Fruit fly (Drosophila melanogaster) whole organism, prepupa: ENCODE results near the gene Ir10a.

Experiments
- CG11762 ChIP-seq: fragments of 200-800 bp; sonication (Bioruptor generic); optimal IDR thresholded peaks from 3 replicates; lab custom pipeline; 2016; ENCODE audit warnings: missing biosample characterization, missing genetic modification characterization; ENCODE audit not compliant: insufficient read depth
- CG11902 ChIP-seq: fragments of 200-800 bp; sonication (Bioruptor generic); optimal IDR thresholded peaks from 3 replicates; lab custom pipeline; 2016; ENCODE audit warnings: missing biosample characterization, missing genetic modification characterization
- CG3032 ChIP-seq: fragments of 200-800 bp; optimal IDR thresholded peaks from 2 replicates; lab custom pipeline; 2019; ENCODE audit warnings: missing biosample characterization, mild to moderate bottlenecking, missing genetic modification characterization, moderate library complexity
- CG32006 ChIP-seq: fragments of 200-800 bp; sonication (Bioruptor generic); optimal IDR thresholded peaks from 3 replicates; lab custom pipeline; 2017; ENCODE audit warnings: missing biosample characterization, mild to moderate bottlenecking, missing genetic modification characterization
- CG3919 ChIP-seq: fragments of 200-800 bp; sonication (Bioruptor generic); optimal IDR thresholded peaks from 3 replicates; lab custom pipeline; 2016; ENCODE audit warnings: missing biosample characterization, missing genetic modification characterization
- CG6163 ChIP-seq: fragments of 200-800 bp; sonication (Bioruptor generic); IDR thresholded peaks from 3 replicates; pipeline ENCODE4 v1.3.6; 2022; ENCODE audit warnings: missing biosample characterization, missing genetic modification characterization
- CG6808 ChIP-seq: fragments of 200-800 bp; sonication (Bioruptor generic); optimal IDR thresholded peaks from 3 replicates; lab custom pipeline; 2017; ENCODE audit warnings: missing biosample characterization, missing genetic modification characterization, mild to moderate bottlenecking, moderate library complexity, missing genetic modification reagents
- CG8632 ChIP-seq: fragments of 200-800 bp; sonication (Bioruptor generic); optimal IDR thresholded peaks from 3 replicates; lab custom pipeline; 2016; ENCODE audit warnings: missing biosample characterization, missing genetic modification characterization
- Eip78C ChIP-seq: fragments of 200-800 bp; sonication (Bioruptor generic); peaks from one replicate; lab custom pipeline; 2016; ENCODE audit warnings: missing biosample characterization, missing genetic modification characterization
- Ets96B ChIP-seq: fragments of 200-800 bp; optimal IDR thresholded peaks from 2 replicates; lab custom pipeline; 2019; ENCODE audit warnings: missing biosample characterization, mild to moderate bottlenecking, missing genetic modification characterization, moderate library complexity
- Gug ChIP-seq: fragments of 200-800 bp; sonication (Bioruptor generic); IDR thresholded peaks from 2 replicates; pipeline ENCODE4 v1.3.6; 2022; ENCODE audit warnings: missing biosample characterization, missing genetic modification characterization
- Hr38 ChIP-seq: sonication (Bioruptor generic); optimal IDR thresholded peaks from 2 replicates; lab custom pipeline; 2016; ENCODE audit warnings: missing biosample characterization, missing genetic modification characterization
- Lpt ChIP-seq: fragments of 200-800 bp; sonication (Bioruptor generic); optimal IDR thresholded peaks from 3 replicates; lab custom pipeline; 2016; ENCODE audit warnings: missing biosample characterization, missing genetic modification characterization
- Met ChIP-seq: fragments of 200-800 bp; sonication (Bioruptor generic); optimal IDR thresholded peaks from 3 replicates; lab custom pipeline; 2016; ENCODE audit warnings: missing biosample characterization, missing genetic modification characterization
- Smox ChIP-seq: fragments of 200-800 bp; sonication (Bioruptor generic); optimal IDR thresholded peaks from 3 replicates; lab custom pipeline; 2016; ENCODE audit warnings: missing biosample characterization, missing genetic modification characterization
- Sox102F ChIP-seq: fragments of 200-800 bp; sonication (Bioruptor generic); optimal IDR thresholded peaks from 2 replicates; lab custom pipeline; 2016; ENCODE audit warnings: missing biosample characterization, mild to moderate bottlenecking, missing genetic modification characterization
- Sox14 ChIP-seq: fragments of 200-800 bp; sonication (Bioruptor generic); optimal IDR thresholded peaks from 3 replicates; lab custom pipeline; 2016; ENCODE audit warnings: missing biosample characterization, missing genetic modification characterization
- Sox15 ChIP-seq: fragments of 200-800 bp; sonication (Bioruptor generic); optimal IDR thresholded peaks from 3 replicates; lab custom pipeline; 2016; ENCODE audit warnings: missing biosample characterization, missing genetic modification characterization
- cyc ChIP-seq: fragments of 200-800 bp; sonication (Bioruptor generic); optimal IDR thresholded peaks from 3 replicates; lab custom pipeline; 2016; ENCODE audit warnings: missing biosample characterization, missing genetic modification characterization
- dac ChIP-seq: fragments of 200-800 bp; sonication (Bioruptor generic); optimal IDR thresholded peaks from 2 replicates; lab custom pipeline; 2017; ENCODE audit warnings: missing biosample characterization, mild to moderate bottlenecking, missing genetic modification characterization
- dsx ChIP-seq: fragments of 200-800 bp; optimal IDR thresholded peaks from 3 replicates; lab custom pipeline; 2019; ENCODE audit warnings: missing biosample characterization, mild to moderate bottlenecking, missing genetic modification characterization, moderate library complexity; ENCODE audit not compliant: poor library complexity, severe bottlenecking
- esn ChIP-seq: fragments of 200-800 bp; sonication (Bioruptor generic); optimal IDR thresholded peaks from 2 replicates; lab custom pipeline; 2016; ENCODE audit warnings: missing biosample characterization, mild to moderate bottlenecking, missing genetic modification characterization, moderate library complexity
- fd59A ChIP-seq: fragments of 200-800 bp; sonication (Bioruptor generic); optimal IDR thresholded peaks from 2 replicates; lab custom pipeline; 2017; ENCODE audit warnings: missing biosample characterization, mild to moderate bottlenecking, missing genetic modification characterization, missing genetic modification reagents
- fd85E ChIP-seq: fragments of 200-800 bp; sonication (Bioruptor generic); optimal IDR thresholded peaks from 3 replicates; lab custom pipeline; 2016; ENCODE audit warnings: missing biosample characterization, missing genetic modification characterization
- fkh ChIP-seq: fragments of 200-800 bp; sonication (Bioruptor generic); optimal IDR thresholded peaks from 3 replicates; lab custom pipeline; 2017; ENCODE audit warnings: missing biosample characterization, mild to moderate bottlenecking, missing genetic modification characterization, moderate library complexity
- lz ChIP-seq: fragments of 200-800 bp; sonication (Bioruptor generic); optimal IDR thresholded peaks from 3 replicates; lab custom pipeline; 2016; ENCODE audit warnings: missing biosample characterization, missing genetic modification characterization
- pdm3 ChIP-seq: fragments of 200-800 bp; sonication (Bioruptor generic); optimal IDR thresholded peaks from 3 replicates; lab custom pipeline; 2016; ENCODE audit warnings: missing biosample characterization, missing genetic modification characterization
- salr ChIP-seq, 2 experiments: fragments of 200-800 bp; sonication (Bioruptor generic); optimal IDR thresholded peaks; 3 replicates each; lab custom pipeline; 2016 to 2018; ENCODE audit warnings: missing biosample characterization in 2 of 2, missing genetic modification characterization in 2 of 2, mild to moderate bottlenecking in 1 of 2
- spab ChIP-seq: fragments of 200-800 bp; sonication (Bioruptor generic); optimal IDR thresholded peaks from 2 replicates; lab custom pipeline; 2017; ENCODE audit warnings: missing biosample characterization, mild to moderate bottlenecking, missing genetic modification characterization, missing genetic modification reagents
- svp ChIP-seq: fragments of 200-800 bp; sonication (Bioruptor generic); peaks from one replicate; lab custom pipeline; 2016; ENCODE audit warnings: missing biosample characterization, missing genetic modification characterization
- topi ChIP-seq: fragments of 200-800 bp; sonication (Bioruptor generic); optimal IDR thresholded peaks from 3 replicates; lab custom pipeline; 2016; ENCODE audit warnings: missing biosample characterization, missing genetic modification characterization
- vri ChIP-seq: fragments of 200-800 bp; sonication (Bioruptor generic); optimal IDR thresholded peaks from 3 replicates; lab custom pipeline; 2016; ENCODE audit warnings: missing biosample characterization, mild to moderate bottlenecking, missing genetic modification characterization

The Ir10a gene

DNA sequence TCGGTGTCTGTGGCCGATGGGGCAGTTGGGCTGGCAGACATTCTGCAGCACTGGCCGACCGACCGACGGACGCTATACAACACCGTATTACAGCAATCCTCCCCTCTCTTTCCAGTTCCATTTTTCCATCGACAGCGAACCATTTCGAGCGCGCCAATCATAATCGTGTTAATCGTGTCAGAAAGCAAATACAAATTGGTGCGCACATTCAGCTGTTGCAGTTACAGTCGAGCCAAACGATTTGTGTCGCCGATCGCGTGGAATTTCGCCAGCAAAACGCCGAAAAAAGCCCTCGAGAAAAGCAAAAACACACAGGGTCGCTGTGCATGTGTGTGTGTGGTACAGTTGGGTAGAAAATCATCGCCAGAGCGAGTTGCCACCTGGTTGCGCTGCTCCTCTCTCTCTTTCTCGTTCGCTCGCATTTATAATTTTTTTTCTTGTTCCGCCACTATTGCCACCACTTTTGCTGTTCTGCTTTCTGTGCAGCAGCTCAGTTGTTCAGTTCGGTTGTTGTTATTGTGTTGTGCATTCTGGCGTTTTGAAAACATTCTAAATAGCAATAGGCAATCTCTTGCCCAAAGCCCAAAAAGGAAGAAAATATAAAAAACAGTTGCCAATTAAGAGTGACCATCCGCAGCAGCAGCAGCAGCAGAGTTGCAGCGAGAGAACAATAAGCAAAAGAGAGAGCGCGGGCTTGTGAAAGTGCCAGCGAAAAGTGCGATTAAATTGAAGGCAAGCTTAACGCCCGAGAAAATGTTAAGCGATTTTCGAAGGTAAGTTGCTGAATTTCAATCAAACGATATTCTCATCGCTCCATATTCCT, 39.7 kb upstream of the Ir10a start, which contains the start of gene CG1737 (continued):
- TF ChIP-seq pdm3 (GFP tag; lab: Kevin White, UChicago) (no peak), Hr38 (no peak), topi (GFP tag; lab: Kevin White, UChicago) (peak; percentile 7), fd85E (GFP tag; lab: Kevin White, UChicago) (no peak), CG11762 (GFP tag; lab: Kevin White, UChicago) (no peak), Gug (GFP tag; lab: Robert Waterston, UW) (no peak), fd59A (GFP tag; lab: Kevin White, UChicago) (no peak), spab (no peak), Lpt (GFP tag; lab: Kevin White, UChicago) (no peak), dac (GFP tag; lab: Kevin White, UChicago) (no peak), Sox102F (GFP tag; lab: Kevin White, UChicago) (no peak), CG6163 (GFP tag; lab: Robert Waterston, UW) (peak; percentile 16; the same call in 1 of the 3 replicates), Ets96B (tag; lab: Kevin White, UChicago) (no peak), salr (GFP tag; optimal IDR thresholded peaks at IDR 0.05; lab: Kevin White, UChicago) (no peak), CG32006 (GFP tag; lab: Kevin White, UChicago) (no peak)
- TF ChIP-seq, all 60 proteins: peak for 16

DNA sequence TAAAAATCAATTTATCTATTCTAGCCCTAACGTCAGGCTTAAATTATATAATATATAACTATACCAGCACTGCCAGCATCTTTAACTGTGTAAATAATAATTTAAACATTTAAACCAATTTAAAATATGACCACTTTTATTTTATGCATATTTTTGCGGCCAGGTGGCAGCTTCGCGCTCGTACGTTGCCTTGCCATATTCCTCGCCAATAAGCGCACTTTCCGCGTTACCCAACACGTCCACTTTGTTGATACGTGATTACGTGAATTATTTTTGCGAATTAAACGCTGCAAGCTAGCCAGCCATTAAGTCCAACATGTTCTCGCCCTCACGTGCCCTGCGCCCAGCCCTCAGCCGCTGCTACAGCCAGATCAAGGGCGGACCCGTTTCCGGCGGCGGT, 38.8 kb upstream of the Ir10a start, which contains the start of gene NdufV3:
NdufV3 (plus strand) TSS at position 219 of the 400 bp plus-strand sequence.
- TF ChIP-seq Smox (GFP tag; lab: Kevin White, UChicago) (no peak), CG11902 (no peak), CG6163 (GFP tag; lab: Robert Waterston, UW) (peak; percentile 17; the same call in 1 of the 3 replicates), pdm3 (GFP tag; lab: Kevin White, UChicago) (peak; percentile 8), CG6808 (GFP tag; lab: Kevin White, UChicago) (no peak), dsx (no peak), lz (GFP tag; lab: Kevin White, UChicago) (peak; percentile 22), Met (GFP tag; lab: Kevin White, UChicago) (no peak), spab (no peak), fkh (peak; percentile 9), cyc (GFP tag; lab: Kevin White, UChicago) (peak; percentile 1), CG3919 (GFP tag; lab: Kevin White, UChicago) (peak; percentile 12), esn (GFP tag; lab: Kevin White, UChicago) (no peak), Sox15 (GFP tag; lab: Kevin White, UChicago) (no peak), CG8632 (GFP tag; lab: Kevin White, UChicago) (no peak), Lpt (GFP tag; lab: Kevin White, UChicago) (no peak), svp (GFP tag; lab: Kevin White, UChicago) (peak; percentile 50), Sox14 (peak; percentile 6)
- TF ChIP-seq, all 60 proteins: peak for 8

DNA sequence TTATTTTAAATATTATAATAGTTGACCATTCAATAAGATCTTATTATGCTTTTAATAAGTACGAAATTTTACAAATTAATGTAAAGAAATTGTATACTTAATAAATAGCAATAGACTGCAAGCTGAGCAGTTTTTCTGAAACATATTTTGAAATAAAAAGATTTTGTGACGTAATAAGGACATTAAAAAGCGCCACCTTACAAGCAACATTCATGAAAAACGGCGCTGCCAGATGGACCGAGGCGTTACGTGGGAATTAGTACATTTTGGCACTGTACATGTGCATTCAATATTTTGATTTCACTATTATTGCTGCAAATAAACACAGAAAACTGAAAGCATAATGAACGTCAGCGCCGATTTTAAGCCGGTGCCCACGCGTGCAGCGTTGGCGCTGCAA, 37.8 kb upstream of the Ir10a start, which contains the start of gene CG1738:
CG1738 (plus strand) TSS at position 221 of the 400 bp plus-strand sequence.
- TF ChIP-seq cyc (GFP tag; lab: Kevin White, UChicago) (peak; percentile 6), CG11902 (no peak), topi (GFP tag; lab: Kevin White, UChicago) (no peak), Smox (GFP tag; lab: Kevin White, UChicago) (peak; percentile 5), vri (GFP tag; lab: Kevin White, UChicago) (peak; percentile 21)

DNA sequence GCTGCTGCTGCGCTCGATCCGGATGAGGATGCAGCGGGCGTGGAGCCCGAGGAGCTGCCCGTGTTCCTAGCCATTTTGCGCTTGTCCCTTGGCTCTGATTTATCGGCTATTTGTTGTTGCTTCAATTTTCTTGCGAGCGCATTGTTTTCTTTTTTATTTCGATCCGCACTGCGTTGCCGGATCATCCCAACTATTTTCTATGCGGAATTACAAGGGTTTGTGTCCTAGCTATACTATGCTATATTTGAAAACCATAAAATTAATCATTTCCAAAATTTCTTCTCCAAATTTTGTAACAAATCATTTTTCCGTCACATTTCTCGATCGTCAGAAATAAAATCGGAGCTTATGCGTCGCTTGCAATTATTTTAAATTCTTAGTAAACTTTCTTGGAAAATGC, 36.8 kb upstream of the Ir10a start, which contains the start of the genes GCS1 and CG11756:
GCS1 (minus strand) TSS at position 193 of the 400 bp plus-strand sequence.
CG11756 (plus strand) TSS at position 312 of the 400 bp plus-strand sequence.
- TF ChIP-seq Eip78C (GFP tag; lab: Kevin White, UChicago) (peak; percentile 0), CG3032 (tag; lab: Kevin White, UChicago) (peak; percentile 1), lz (GFP tag; lab: Kevin White, UChicago) (no peak), Sox14 (peak; percentile 42), topi (GFP tag; lab: Kevin White, UChicago) (no peak)
